Worm (Caenorhabditis elegans) whole organism, late embryonic: Measurements from ENCODE around the gene ZC477.4.

Experiments
- F13H6.1 ChIP-seq: sonication (generic microtip); optimal IDR thresholded peaks from 2 replicates; lab custom pipeline; 2016; ENCODE audit warnings: missing genetic modification characterization, missing compliant biosample characterization
- K02D7.2 ChIP-seq: sonication (generic microtip); optimal IDR thresholded peaks from 2 replicates; lab custom pipeline; 2017; ENCODE audit warnings: mild to moderate bottlenecking, missing genetic modification characterization, missing compliant biosample characterization
- T23F11.4 ChIP-seq: fragments of 200-800 bp; sonication (Bioruptor generic); optimal IDR thresholded peaks from 2 replicates; lab custom pipeline; 2018; ENCODE audit warnings: mild to moderate bottlenecking, missing genetic modification characterization, missing compliant biosample characterization
- Y22D7AL.16 ChIP-seq: sonication (generic microtip); optimal IDR thresholded peaks from 2 replicates; lab custom pipeline; 2016; ENCODE audit warnings: missing genetic modification characterization, missing compliant biosample characterization
- ahr-1 ChIP-seq: sonication (generic microtip); optimal IDR thresholded peaks from 2 replicates; lab custom pipeline; 2016; ENCODE audit warnings: missing genetic modification characterization, missing compliant biosample characterization
- ama-1 ChIP-seq: fragments of 150-350 bp; optimal IDR thresholded peaks from 2 replicates; lab custom pipeline; 2014
- ceh-14 ChIP-seq: sonication (generic microtip); optimal IDR thresholded peaks from 2 replicates; lab custom pipeline; 2016; ENCODE audit warnings: missing genotype, missing genetic modification characterization, missing compliant biosample characterization
- ceh-18 ChIP-seq: sonication (generic microtip); optimal IDR thresholded peaks from 2 replicates; lab custom pipeline; 2016; ENCODE audit warnings: missing genetic modification characterization, missing compliant biosample characterization
- ceh-19 ChIP-seq: fragments of 200-800 bp; sonication (Bioruptor generic); optimal IDR thresholded peaks from 2 replicates; lab custom pipeline; 2018; ENCODE audit warnings: mild to moderate bottlenecking, missing genetic modification characterization, missing compliant biosample characterization
- ceh-2 ChIP-seq: sonication (generic microtip); optimal IDR thresholded peaks from 2 replicates; lab custom pipeline; 2016; ENCODE audit warnings: missing genotype, missing genetic modification characterization, missing compliant biosample characterization
- ceh-31 ChIP-seq: sonication (generic microtip); optimal IDR thresholded peaks from 2 replicates; lab custom pipeline; 2016; ENCODE audit warnings: missing genetic modification characterization, missing compliant biosample characterization
- ceh-34 ChIP-seq: sonication (generic microtip); optimal IDR thresholded peaks from 2 replicates; lab custom pipeline; 2016; ENCODE audit warnings: mild to moderate bottlenecking, missing genetic modification characterization, missing compliant biosample characterization
- ceh-6 ChIP-seq: fragments of 200-800 bp; sonication (Bioruptor generic); optimal IDR thresholded peaks from 2 replicates; lab custom pipeline; 2018; ENCODE audit warnings: mild to moderate bottlenecking, missing genetic modification characterization, missing compliant biosample characterization
- ceh-9 ChIP-seq: sonication (generic microtip); optimal IDR thresholded peaks from 2 replicates; lab custom pipeline; 2016; ENCODE audit warnings: mild to moderate bottlenecking, missing genetic modification characterization, inconsistent platforms, missing compliant biosample characterization
- che-1 ChIP-seq: sonication (generic microtip); optimal IDR thresholded peaks from 2 replicates; lab custom pipeline; 2016; ENCODE audit warnings: mild to moderate bottlenecking, missing genetic modification characterization, missing compliant biosample characterization
- dmd-4 ChIP-seq: sonication (generic microtip); optimal IDR thresholded peaks from 2 replicates; lab custom pipeline; 2016; ENCODE audit warnings: borderline replicate concordance, missing genetic modification characterization, missing compliant biosample characterization
- elt-2 ChIP-seq: sonication (generic microtip); optimal IDR thresholded peaks from 2 replicates; lab custom pipeline; 2016; ENCODE audit warnings: missing genetic modification reagents, missing genetic modification characterization, missing compliant biosample characterization
- ets-4 ChIP-seq: sonication (generic microtip); optimal IDR thresholded peaks from 2 replicates; lab custom pipeline; 2016; ENCODE audit warnings: missing genetic modification characterization, missing compliant biosample characterization
- hlh-13 ChIP-seq: fragments of 200-800 bp; sonication (Bioruptor generic); optimal IDR thresholded peaks from 2 replicates; lab custom pipeline; 2018; ENCODE audit warnings: mild to moderate bottlenecking, missing genetic modification characterization, missing compliant biosample characterization
- hlh-30 ChIP-seq: sonication (generic microtip); optimal IDR thresholded peaks from 2 replicates; lab custom pipeline; 2017; ENCODE audit warnings: antibody characterized with exemption, missing genetic modification characterization, missing compliant biosample characterization; ENCODE audit not compliant: insufficient read depth
- hlh-6 ChIP-seq: sonication (generic microtip); optimal IDR thresholded peaks from 2 replicates; lab custom pipeline; 2016; ENCODE audit warnings: missing genotype, missing genetic modification characterization, missing compliant biosample characterization
- hlh-8 ChIP-seq: sonication (generic microtip); optimal IDR thresholded peaks from 2 replicates; lab custom pipeline; 2016; ENCODE audit warnings: missing genotype, missing genetic modification characterization, missing compliant biosample characterization
- nfya-1 ChIP-seq: sonication (generic microtip); optimal IDR thresholded peaks from 2 replicates; lab custom pipeline; 2017; ENCODE audit warnings: missing genetic modification characterization, mild to moderate bottlenecking, missing compliant biosample characterization, antibody characterized with exemption, moderate library complexity
- pat-9 ChIP-seq: fragments of 200-800 bp; sonication (Bioruptor generic); optimal IDR thresholded peaks from 2 replicates; lab custom pipeline; 2018; ENCODE audit warnings: mild to moderate bottlenecking, missing genetic modification characterization, moderate library complexity, missing compliant biosample characterization
- pha-2 ChIP-seq: sonication (generic microtip); optimal IDR thresholded peaks from 2 replicates; lab custom pipeline; 2017; ENCODE audit warnings: mild to moderate bottlenecking, missing genetic modification characterization, missing compliant biosample characterization
- pros-1 ChIP-seq: fragments of 150-350 bp; optimal IDR thresholded peaks from 2 replicates; lab custom pipeline; 2014; ENCODE audit warnings: missing biosample characterization, missing genetic modification reagents, missing genetic modification characterization
- ref-2 ChIP-seq: sonication (generic microtip); optimal IDR thresholded peaks from 2 replicates; lab custom pipeline; 2016; ENCODE audit warnings: missing genetic modification characterization, missing compliant biosample characterization
- rnt-1 ChIP-seq: sonication (generic microtip); optimal IDR thresholded peaks from 2 replicates; lab custom pipeline; 2016; ENCODE audit warnings: missing genetic modification characterization, missing compliant biosample characterization
- sox-4 ChIP-seq: sonication (generic microtip); optimal IDR thresholded peaks from 2 replicates; lab custom pipeline; 2017; ENCODE audit warnings: mild to moderate bottlenecking, missing genetic modification characterization, inconsistent platforms, missing compliant biosample characterization
- syd-9 ChIP-seq: sonication (generic microtip); optimal IDR thresholded peaks from 2 replicates; lab custom pipeline; 2016; ENCODE audit warnings: mild to moderate bottlenecking, missing genetic modification characterization, moderate library complexity, missing compliant biosample characterization
- tbx-2 ChIP-seq: sonication (generic microtip); optimal IDR thresholded peaks from 2 replicates; lab custom pipeline; 2016; ENCODE audit warnings: missing genetic modification characterization, missing compliant biosample characterization
- tbx-7 ChIP-seq: sonication (generic microtip); optimal IDR thresholded peaks from 2 replicates; lab custom pipeline; 2016; ENCODE audit warnings: missing genotype, missing genetic modification characterization, missing compliant biosample characterization
- ttx-3 ChIP-seq: sonication (generic microtip); optimal IDR thresholded peaks from 2 replicates; lab custom pipeline; 2016; ENCODE audit warnings: missing genetic modification reagents, missing genetic modification characterization, missing compliant biosample characterization
- unc-42 ChIP-seq: sonication (generic microtip); optimal IDR thresholded peaks from 2 replicates; lab custom pipeline; 2016; ENCODE audit warnings: missing genotype, missing genetic modification characterization, missing compliant biosample characterization
- unc-55 ChIP-seq: sonication (generic microtip); optimal IDR thresholded peaks from 2 replicates; lab custom pipeline; 2017; ENCODE audit warnings: missing biosample characterization, missing genetic modification reagents, missing genetic modification characterization
- unc-86 ChIP-seq: sonication (generic microtip); optimal IDR thresholded peaks from 2 replicates; lab custom pipeline; 2016; ENCODE audit warnings: missing genetic modification characterization, missing compliant biosample characterization
- zip-5 ChIP-seq: sonication (generic microtip); optimal IDR thresholded peaks from 2 replicates; lab custom pipeline; 2016; ENCODE audit warnings: missing genetic modification characterization, missing compliant biosample characterization

Gene ZC477.4

DNA sequence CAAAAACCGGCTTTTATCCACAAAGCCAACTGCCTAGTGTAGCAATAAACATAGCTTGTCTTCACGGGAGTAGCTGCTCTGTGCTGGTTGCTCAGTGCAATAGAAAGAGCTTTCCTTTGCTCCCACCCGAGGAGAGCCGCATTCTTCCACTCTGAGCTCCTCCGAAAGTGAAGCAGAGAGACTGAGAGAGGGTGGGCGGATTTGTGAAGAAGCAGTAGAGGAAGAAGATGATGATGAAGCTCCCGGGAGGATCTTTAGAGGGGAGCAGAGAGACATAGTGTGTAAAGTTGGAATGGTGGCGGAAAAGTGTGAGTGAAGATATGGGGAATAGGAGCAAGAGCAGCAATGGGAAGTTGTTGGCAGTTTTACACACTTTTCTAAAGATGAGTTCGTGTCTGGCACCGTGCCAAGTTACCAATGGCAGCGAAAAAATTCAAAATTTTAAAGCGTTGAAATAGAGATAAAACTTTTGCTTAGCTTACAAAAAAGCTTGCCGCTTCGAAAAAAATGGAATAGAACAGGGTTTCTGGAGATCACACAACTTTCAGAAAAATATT, at the start of gene ZC477.4:
Gene ZC477.4, minus strand, starts transcription at position 276 of the 557 bp plus-strand sequence.
- no peak for TF ChIP-seq ceh-6 (GFP tag; lab: Kevin White, UChicago)
- no peak for TF ChIP-seq ref-2
- no peak for TF ChIP-seq che-1 (tag; lab: Kevin White, UChicago)
- TF ChIP-seq unc-86: no peak
- no peak for TF ChIP-seq sox-4 (tag; lab: Kevin White, UChicago)
- no peak for TF ChIP-seq ahr-1
- TF ChIP-seq ceh-31 (tag; lab: Kevin White, UChicago): peak; percentile 7
- TF ChIP-seq F13H6.1 (tag; lab: Kevin White, UChicago): peak; percentile 19
- peak; percentile 77 for TF ChIP-seq rnt-1 (tag; lab: Kevin White, UChicago)
- peak; percentile 9 for TF ChIP-seq ama-1 (lab: Kevin White, UChicago)
- no peak for TF ChIP-seq syd-9
- TF ChIP-seq ttx-3 (tag; lab: Kevin White, UChicago): no peak
- TF ChIP-seq nfya-1 (tag; lab: Kevin White, UChicago): peak; percentile 56
- TF ChIP-seq ets-4 (tag; lab: Kevin White, UChicago): no peak
- no peak for TF ChIP-seq pha-2 (tag; lab: Kevin White, UChicago)
- TF ChIP-seq hlh-6 (tag; lab: Kevin White, UChicago): peak; percentile 55
- TF ChIP-seq ceh-19 (GFP tag; lab: Kevin White, UChicago): no peak
- TF ChIP-seq tbx-7 (tag; lab: Kevin White, UChicago): no peak
- no peak for TF ChIP-seq ceh-9 (tag; lab: Kevin White, UChicago)
- no peak for TF ChIP-seq elt-2 (tag; lab: Kevin White, UChicago)
- no peak for TF ChIP-seq dmd-4
- peak; percentile 89 for TF ChIP-seq ceh-18
- TF ChIP-seq unc-42 (tag; lab: Kevin White, UChicago): peak; percentile 4
- peak; percentile 25 for TF ChIP-seq ceh-34 (tag; lab: Kevin White, UChicago)
- TF ChIP-seq unc-55: peak; percentile 72
- no peak for TF ChIP-seq ceh-2 (tag; lab: Kevin White, UChicago)
- TF ChIP-seq pros-1 (tag; lab: Kevin White, UChicago): no peak
- peak; percentile 65 for TF ChIP-seq tbx-2 (tag; lab: Kevin White, UChicago)
- TF ChIP-seq T23F11.4 (GFP tag; lab: Kevin White, UChicago): no peak
- TF ChIP-seq ceh-14 (tag; lab: Kevin White, UChicago): peak; percentile 7
- TF ChIP-seq zip-5 (tag; lab: Kevin White, UChicago): no peak
- TF ChIP-seq hlh-13: no peak
- TF ChIP-seq pat-9 (tag; lab: Kevin White, UChicago): peak; percentile 74
- peak; percentile 19 for TF ChIP-seq hlh-8

DNA sequence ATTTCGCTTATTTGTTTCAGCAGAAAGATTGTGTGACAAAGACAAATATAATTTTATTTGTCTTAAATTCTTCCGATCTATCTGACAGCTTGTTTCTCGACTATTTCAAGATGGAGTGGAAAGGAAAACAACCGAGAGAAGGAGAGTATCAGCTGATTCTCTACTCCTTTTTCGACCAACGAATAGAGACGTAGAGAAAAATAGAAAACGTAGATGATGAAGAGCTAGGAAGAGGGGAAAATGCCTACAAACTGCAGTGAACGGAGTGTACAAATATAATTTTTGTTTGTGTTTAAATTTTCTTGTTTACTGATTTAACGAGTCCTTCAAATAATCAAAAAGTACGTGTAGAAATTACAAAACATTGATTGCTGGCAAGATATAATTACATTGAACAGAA, 49.1 kb upstream of the ZC477.4 start:
- TF ChIP-seq nfya-1 (tag; lab: Kevin White, UChicago) (peak; percentile 2), hlh-30 (tag; lab: Kevin White, UChicago) (peak; percentile 55), K02D7.2 (tag; lab: Kevin White, UChicago) (no peak)

DNA sequence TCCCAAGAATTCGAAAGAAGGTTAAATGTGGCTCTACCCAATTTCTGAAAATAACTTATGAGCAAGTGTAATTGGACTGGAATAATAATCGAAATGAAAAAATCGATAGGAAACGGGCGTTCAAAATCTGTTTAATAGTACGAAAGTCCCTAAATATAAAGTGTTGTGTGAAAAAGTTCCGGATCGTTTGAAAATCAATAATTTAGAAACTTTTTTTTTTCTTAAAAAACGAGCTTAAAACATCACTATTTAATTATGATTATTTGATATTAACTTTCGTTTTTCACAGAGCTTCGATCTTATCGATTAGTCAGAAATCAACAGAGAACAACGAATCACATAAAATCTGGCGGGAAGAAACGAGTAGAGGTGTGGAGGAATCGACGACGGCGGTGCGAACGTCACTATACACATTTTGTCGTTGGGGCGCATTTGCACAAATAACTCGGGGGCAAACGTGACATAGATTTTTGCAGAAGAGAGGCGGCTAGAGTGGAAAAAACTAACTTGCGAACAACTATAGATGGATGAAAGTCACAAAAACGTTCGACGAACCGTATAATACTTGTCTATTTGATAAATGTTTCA, 46.2 kb upstream of the ZC477.4 start, which contains the start of gene hecd-1:
Gene hecd-1, minus strand, starts transcription at position 51 of the 588 bp plus-strand sequence.
- TF ChIP-seq hlh-30 (tag; lab: Kevin White, UChicago): peak; percentile 19
- no peak for TF ChIP-seq unc-55

DNA sequence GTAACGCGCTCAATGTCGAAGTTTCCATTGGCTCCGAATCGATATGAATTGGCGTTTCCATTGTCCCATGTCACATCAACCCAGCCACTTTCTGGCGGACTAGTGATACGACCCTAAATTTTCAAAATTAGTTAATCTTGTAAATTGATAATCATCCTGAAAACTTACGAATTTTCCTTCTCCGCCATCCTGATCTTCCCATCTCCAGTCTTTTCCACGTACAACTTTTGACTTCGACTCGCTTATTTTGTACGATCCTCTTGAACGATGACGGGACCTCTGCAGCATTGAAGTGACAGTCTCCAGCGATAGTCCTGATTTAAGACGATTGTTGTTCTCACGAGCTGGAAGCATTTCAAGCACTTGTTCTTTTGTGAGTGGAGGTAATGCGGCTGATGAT, 40.6 kb upstream of the ZC477.4 start:
- no peak for TF ChIP-seq Y22D7AL.16 (tag; lab: Kevin White, UChicago)
